Worm (Caenorhabditis elegans) whole organism, L2 larva: ENCODE results near the gene C25A11.2.

Experiments used
- F13H6.1 ChIP-seq: sonication (generic microtip); optimal IDR thresholded peaks from 2 replicates; lab custom pipeline; 2016; ENCODE audit warnings: missing genetic modification characterization, missing compliant biosample characterization
- R02D3.7 ChIP-seq: fragments of 150-350 bp; optimal IDR thresholded peaks from 2 replicates; lab custom pipeline; 2014; ENCODE audit warnings: missing biosample characterization, missing genetic modification characterization
- ZK546.5 ChIP-seq: sonication (generic microtip); optimal IDR thresholded peaks from 2 replicates; lab custom pipeline; 2017; ENCODE audit warnings: missing biosample characterization, missing genetic modification characterization
- alr-1 ChIP-seq: fragments of 150-350 bp; optimal IDR thresholded peaks from 2 replicates; lab custom pipeline; 2014; ENCODE audit warnings: missing biosample characterization, missing genetic modification characterization
- blmp-1 ChIP-seq: sonication (generic microtip); optimal IDR thresholded peaks from 2 replicates; lab custom pipeline; 2017; ENCODE audit warnings: missing genetic modification characterization, mild to moderate bottlenecking, missing compliant biosample characterization, antibody characterized with exemption, moderate library complexity; ENCODE audit not compliant: insufficient read depth
- ceh-82 ChIP-seq: fragments of 150-350 bp; optimal IDR thresholded peaks from 2 replicates; lab custom pipeline; 2014; ENCODE audit warnings: missing biosample characterization, missing genetic modification characterization
- dmd-4 ChIP-seq: sonication (generic microtip); optimal IDR thresholded peaks from 2 replicates; lab custom pipeline; 2017; ENCODE audit warnings: missing biosample characterization, missing genetic modification characterization
- egl-27 ChIP-seq: sonication (generic microtip); optimal IDR thresholded peaks from 3 replicates; lab custom pipeline; 2017; ENCODE audit warnings: missing biosample characterization, missing genetic modification reagents, missing genetic modification characterization
- elt-1 ChIP-seq: fragments of 150-350 bp; optimal IDR thresholded peaks from 2 replicates; lab custom pipeline; 2014; ENCODE audit warnings: missing biosample characterization, missing genetic modification characterization
- fos-1 ChIP-seq: fragments of 150-350 bp; optimal IDR thresholded peaks from 2 replicates; lab custom pipeline; 2014; ENCODE audit warnings: missing biosample characterization, missing genetic modification characterization
- gmeb-1 ChIP-seq: fragments of 150-350 bp; optimal IDR thresholded peaks from 2 replicates; lab custom pipeline; 2014; ENCODE audit warnings: missing biosample characterization, missing genetic modification characterization
- lin-11 ChIP-seq: fragments of 150-350 bp; sonication (generic microtip); optimal IDR thresholded peaks from 2 replicates; lab custom pipeline; 2014; ENCODE audit warnings: missing biosample characterization, missing genetic modification characterization, inconsistent platforms, mixed read lengths
- lin-13 ChIP-seq: fragments of 150-350 bp; optimal IDR thresholded peaks from 2 replicates; lab custom pipeline; 2014; ENCODE audit warnings: missing biosample characterization, missing genetic modification reagents, missing genetic modification characterization
- lin-39 ChIP-seq: fragments of 150-350 bp; optimal IDR thresholded peaks from 2 replicates; lab custom pipeline; 2014; ENCODE audit warnings: missing biosample characterization, missing genetic modification reagents, missing genetic modification characterization
- lsy-2 ChIP-seq, 2 experiments: fragments of 150-350 bp in 1 of 2; sonication (generic microtip) in 1 of 2; optimal IDR thresholded peaks; 2 replicates each; lab custom pipeline; 2014 to 2017; ENCODE audit warnings: missing biosample characterization in 2 of 2, missing genetic modification characterization in 2 of 2
- mbf-1 ChIP-seq: sonication (generic microtip); optimal IDR thresholded peaks from 2 replicates; lab custom pipeline; 2017; ENCODE audit warnings: missing biosample characterization, missing genetic modification characterization
- mdl-1 ChIP-seq, 2 experiments: fragments of 150-350 bp in 1 of 2; sonication (generic microtip) in 1 of 2; optimal IDR thresholded peaks; 2 replicates each; lab custom pipeline; 2017; ENCODE audit warnings: missing biosample characterization in 2 of 2, missing genetic modification characterization in 2 of 2
- nhr-10 ChIP-seq: sonication (generic microtip); optimal IDR thresholded peaks from 2 replicates; lab custom pipeline; 2017; ENCODE audit warnings: missing biosample characterization, missing genetic modification characterization
- nhr-11 ChIP-seq: fragments of 150-350 bp; optimal IDR thresholded peaks from 2 replicates; lab custom pipeline; 2014; ENCODE audit warnings: missing biosample characterization, missing genetic modification characterization
- nhr-12 ChIP-seq: fragments of 150-350 bp; optimal IDR thresholded peaks from 2 replicates; lab custom pipeline; 2014; ENCODE audit warnings: missing biosample characterization, missing genetic modification characterization
- nhr-129 ChIP-seq: fragments of 150-350 bp; optimal IDR thresholded peaks from 2 replicates; lab custom pipeline; 2014; ENCODE audit warnings: missing biosample characterization, missing genetic modification characterization
- nhr-21 ChIP-seq: fragments of 150-350 bp; optimal IDR thresholded peaks from 2 replicates; lab custom pipeline; 2014; ENCODE audit warnings: missing biosample characterization, missing genetic modification characterization
- nhr-237 ChIP-seq: fragments of 150-350 bp; optimal IDR thresholded peaks from 2 replicates; lab custom pipeline; 2014; ENCODE audit warnings: missing biosample characterization, missing genetic modification characterization
- nhr-25 ChIP-seq: fragments of 150-350 bp; sonication (generic microtip); optimal IDR thresholded peaks from 3 replicates; lab custom pipeline; 2014; ENCODE audit warnings: missing biosample characterization, missing genetic modification characterization
- nhr-77 ChIP-seq: fragments of 150-350 bp; optimal IDR thresholded peaks from 2 replicates; lab custom pipeline; 2014; ENCODE audit warnings: missing biosample characterization, missing genetic modification characterization
- peb-1 ChIP-seq: fragments of 150-350 bp; optimal IDR thresholded peaks from 2 replicates; lab custom pipeline; 2014; ENCODE audit warnings: missing biosample characterization, missing genetic modification characterization
- sem-4 ChIP-seq: fragments of 150-350 bp; optimal IDR thresholded peaks from 2 replicates; lab custom pipeline; 2014; ENCODE audit warnings: missing biosample characterization, missing genetic modification reagents, missing genetic modification characterization
- skn-1 ChIP-seq: sonication (generic microtip); optimal IDR thresholded peaks from 2 replicates; lab custom pipeline; 2017; ENCODE audit warnings: missing biosample characterization, missing genetic modification characterization
- sma-3 ChIP-seq: sonication (generic microtip); optimal IDR thresholded peaks from 2 replicates; lab custom pipeline; 2016; ENCODE audit warnings: missing genetic modification reagents, missing genetic modification characterization, missing compliant biosample characterization
- ztf-1 ChIP-seq: fragments of 200-800 bp; sonication (Bioruptor generic); conservative IDR thresholded peaks from 2 replicates; pipeline ENCODE4 v1.3.6; 2022; ENCODE audit warnings: missing genetic modification characterization, missing compliant biosample characterization

Gene C25A11.2

ce11 chrX:9103584-9103983, 10.3 kb upstream of the C25A11.2 start:
- TF ChIP-seq nhr-129 (tag; lab: Kevin White, UChicago) (peak; percentile 60), nhr-10 (no peak)

- no peak for TF ChIP-seq egl-27
- TF ChIP-seq ceh-82: no peak
- peak; percentile 17 for TF ChIP-seq nhr-129 (tag; lab: Kevin White, UChicago)
Measured at ce11 chrX:9104399-9104798, 9.5 kb upstream of the C25A11.2 start.

ce11 chrX:9105075-9105474, 8.8 kb upstream of the C25A11.2 start:
- TF ChIP-seq lin-11 (tag; lab: Kevin White, UChicago): no peak
- no peak for TF ChIP-seq gmeb-1 (tag; lab: Kevin White, UChicago)
- no peak for TF ChIP-seq peb-1 (tag; lab: Kevin White, UChicago)
- peak; percentile 7 for TF ChIP-seq fos-1 (tag; lab: Kevin White, UChicago)
- no peak for TF ChIP-seq skn-1 (tag; lab: Kevin White, UChicago)

- TF ChIP-seq peb-1 (tag; lab: Kevin White, UChicago) (no peak), nhr-77 (tag; lab: Kevin White, UChicago) (no peak), mbf-1 (tag; lab: Kevin White, UChicago) (no peak), alr-1 (tag; lab: Kevin White, UChicago) (no peak), nhr-11 (tag; lab: Kevin White, UChicago) (no peak), dmd-4 (tag; lab: Kevin White, UChicago) (no peak), nhr-25 (tag; lab: Kevin White, UChicago) (no peak), ceh-82 (no peak), nhr-129 (tag; lab: Kevin White, UChicago) (no peak), sem-4 (tag; lab: Kevin White, UChicago) (no peak), mdl-1 (tag; optimal IDR thresholded peaks at IDR 0.05; lab: Kevin White, UChicago) (no peak), lin-13 (GFP tag; lab: Kevin White, UChicago) (no peak), ztf-1 (GFP tag; lab: Robert Waterston, UW) (no peak), nhr-21 (tag; lab: Kevin White, UChicago) (no peak), nhr-12 (tag; lab: Kevin White, UChicago) (no peak), lsy-2 (tag; optimal IDR thresholded peaks at IDR 0.05; lab: Kevin White, UChicago) (no peak)
Measured at ce11 chrX:9105888-9106287, 8.0 kb upstream of the C25A11.2 start.

ce11 chrX:9107866-9108265, 6.0 kb upstream of the C25A11.2 start:
- no peak for TF ChIP-seq nhr-21 (tag; lab: Kevin White, UChicago)
- TF ChIP-seq fos-1 (tag; lab: Kevin White, UChicago): no peak
- TF ChIP-seq blmp-1 (tag; lab: Kevin White, UChicago): no peak
- no peak for TF ChIP-seq lin-11 (tag; lab: Kevin White, UChicago)
- TF ChIP-seq nhr-237 (tag; lab: Kevin White, UChicago): no peak
- no peak for TF ChIP-seq egl-27
- TF ChIP-seq R02D3.7 (tag; lab: Kevin White, UChicago): no peak
- no peak for TF ChIP-seq elt-1
- no peak for TF ChIP-seq sma-3
- no peak for TF ChIP-seq F13H6.1 (tag; lab: Kevin White, UChicago)
- no peak for TF ChIP-seq skn-1 (tag; lab: Kevin White, UChicago)
- no peak for TF ChIP-seq sem-4 (tag; lab: Kevin White, UChicago)

ce11 chrX:9111585-9111984, 2.3 kb upstream of the C25A11.2 start:
- TF ChIP-seq nhr-25 (tag; lab: Kevin White, UChicago): peak; percentile 66
- no peak for TF ChIP-seq lin-39 (tag; lab: Kevin White, UChicago)
- TF ChIP-seq, all 48 proteins: peak for 1

ce11 chrX:9117541-9117940, 3.7 kb downstream of the C25A11.2 start:
- TF ChIP-seq nhr-129 (tag; lab: Kevin White, UChicago) (no peak), ZK546.5 (no peak), peb-1 (tag; lab: Kevin White, UChicago) (no peak), mbf-1 (tag; lab: Kevin White, UChicago) (no peak), gmeb-1 (tag; lab: Kevin White, UChicago) (no peak), lin-13 (GFP tag; lab: Kevin White, UChicago) (no peak), sem-4 (tag; lab: Kevin White, UChicago) (no peak), ceh-82 (no peak), egl-27 (no peak), lin-39 (tag; lab: Kevin White, UChicago) (no peak)
